Fruit fly (Drosophila melanogaster) whole organism, embryonic: ENCODE data around the gene Inx5.

ENCODE experiments used
- Atf6 ChIP-seq: fragments of 200-800 bp; sonication (Bioruptor generic); IDR thresholded peaks from 2 replicates; pipeline ENCODE4 v1.3.6; 2022; ENCODE audit warnings: missing biosample characterization, missing genetic modification characterization
- CG1024 ChIP-seq: fragments of 200-800 bp; sonication (Bioruptor generic); IDR thresholded peaks from 2 replicates; pipeline ENCODE4 v1.3.6; 2022; ENCODE audit warnings: missing biosample characterization, missing genetic modification characterization
- CG10462 ChIP-seq: fragments of 200-800 bp; sonication (Bioruptor generic); optimal IDR thresholded peaks from 2 replicates; lab custom pipeline; 2016; ENCODE audit warnings: missing biosample characterization, missing genetic modification characterization
- CG11093 ChIP-seq: fragments of 200-800 bp; sonication (Bioruptor generic); IDR thresholded peaks from 3 replicates; pipeline ENCODE4 v1.3.6; 2022; ENCODE audit warnings: missing biosample characterization, missing genetic modification characterization
- CG11723 ChIP-seq: fragments of 200-800 bp; sonication (Bioruptor generic); optimal IDR thresholded peaks from 2 replicates; lab custom pipeline; 2017; ENCODE audit warnings: missing biosample characterization, mild to moderate bottlenecking, missing genetic modification characterization
- CG12942 ChIP-seq: fragments of 200-800 bp; sonication (Bioruptor generic); optimal IDR thresholded peaks from 3 replicates; lab custom pipeline; 2016; ENCODE audit warnings: missing biosample characterization, missing genetic modification characterization
- CG13123 ChIP-seq: fragments of 200-800 bp; sonication (Bioruptor generic); optimal IDR thresholded peaks from 2 replicates; lab custom pipeline; 2016; ENCODE audit warnings: missing biosample characterization, missing genetic modification characterization
- CG13287 ChIP-seq: fragments of 200-800 bp; sonication (Bioruptor generic); IDR thresholded peaks from 2 replicates; pipeline ENCODE4 v1.3.6; 2022; ENCODE audit warnings: missing biosample characterization, missing genetic modification characterization; ENCODE audit not compliant: partially characterized antibody
- CG14965 ChIP-seq: fragments of 200-800 bp; sonication (Bioruptor generic); optimal IDR thresholded peaks from 2 replicates; lab custom pipeline; 2016; ENCODE audit warnings: missing biosample characterization, missing genetic modification characterization, borderline replicate concordance
- CG15269 ChIP-seq: fragments of 200-800 bp; sonication (Bioruptor generic); optimal IDR thresholded peaks from 2 replicates; lab custom pipeline; 2018; ENCODE audit warnings: missing biosample characterization, mild to moderate bottlenecking, missing genetic modification characterization, moderate library complexity
- CG17186 ChIP-seq: fragments of 200-800 bp; sonication (Bioruptor generic); optimal IDR thresholded peaks from 3 replicates; lab custom pipeline; 2017; ENCODE audit warnings: missing biosample characterization, missing genetic modification reagents, missing genetic modification characterization
- CG17385 ChIP-seq: fragments of 200-800 bp; sonication (Bioruptor generic); optimal IDR thresholded peaks from 3 replicates; lab custom pipeline; 2018; ENCODE audit warnings: missing biosample characterization, mild to moderate bottlenecking, missing genetic modification characterization
- CG18476 ChIP-seq: fragments of 200-800 bp; sonication (Bioruptor generic); optimal IDR thresholded peaks from 2 replicates; lab custom pipeline; 2016; ENCODE audit warnings: missing biosample characterization, mild to moderate bottlenecking, missing genetic modification characterization
- CG18619 ChIP-seq: fragments of 200-800 bp; sonication (Bioruptor generic); optimal IDR thresholded peaks from 3 replicates; lab custom pipeline; 2017; ENCODE audit warnings: missing biosample characterization, mild to moderate bottlenecking, missing genetic modification characterization
- CG18764 ChIP-seq: fragments of 200-800 bp; sonication (Bioruptor generic); optimal IDR thresholded peaks from 3 replicates; lab custom pipeline; 2016; ENCODE audit warnings: missing biosample characterization, missing genetic modification characterization
- CG2875 ChIP-seq: fragments of 200-800 bp; sonication (Bioruptor generic); optimal IDR thresholded peaks from 2 replicates; lab custom pipeline; 2017; ENCODE audit warnings: missing biosample characterization, mild to moderate bottlenecking, missing genetic modification characterization, missing genetic modification reagents
- CG32772 ChIP-seq: fragments of 200-800 bp; sonication (Bioruptor generic); IDR thresholded peaks from 2 replicates; pipeline ENCODE4 v1.3.6; 2022; ENCODE audit warnings: missing biosample characterization, missing genetic modification characterization
- CG3281 ChIP-seq: fragments of 200-800 bp; sonication (Bioruptor generic); optimal IDR thresholded peaks from 3 replicates; lab custom pipeline; 2017; ENCODE audit warnings: missing biosample characterization, mild to moderate bottlenecking, missing genetic modification characterization
- CG6254 ChIP-seq: fragments of 200-800 bp; sonication (Bioruptor generic); optimal IDR thresholded peaks from 3 replicates; lab custom pipeline; 2017; ENCODE audit warnings: mild to moderate bottlenecking, missing biosample characterization, missing genetic modification reagents, missing genetic modification characterization
- CG6689 ChIP-seq: fragments of 200-800 bp; sonication (Bioruptor generic); IDR thresholded peaks from 2 replicates; pipeline ENCODE4 v1.3.6; 2022; ENCODE audit warnings: missing biosample characterization, missing genetic modification characterization
- CG6765 ChIP-seq: fragments of 200-800 bp; sonication (Bioruptor generic); optimal IDR thresholded peaks from 3 replicates; lab custom pipeline; 2017; ENCODE audit warnings: missing biosample characterization, mild to moderate bottlenecking, missing genetic modification characterization
- CG7786 ChIP-seq: fragments of 200-800 bp; sonication (Bioruptor generic); optimal IDR thresholded peaks from 2 replicates; lab custom pipeline; 2016; ENCODE audit warnings: missing biosample characterization, missing genetic modification characterization
- HHEX ChIP-seq: fragments of 200-800 bp; sonication (Bioruptor generic); optimal IDR thresholded peaks from 3 replicates; lab custom pipeline; 2017; ENCODE audit warnings: missing biosample characterization, mild to moderate bottlenecking, missing genetic modification characterization, missing genetic modification reagents
- MBD-R2 ChIP-seq: fragments of 200-800 bp; sonication (Bioruptor generic); IDR thresholded peaks from 2 replicates; pipeline ENCODE4 v1.3.6; 2022; ENCODE audit warnings: missing biosample characterization, missing genetic modification characterization
- Nf-YA ChIP-seq: fragments of 200-800 bp; sonication (Bioruptor generic); IDR thresholded peaks from 2 replicates; pipeline ENCODE4 v1.3.6; 2022; ENCODE audit warnings: missing biosample characterization, missing genetic modification characterization
- NfI ChIP-seq: fragments of 200-800 bp; sonication (Bioruptor generic); optimal IDR thresholded peaks from 3 replicates; lab custom pipeline; 2018; ENCODE audit warnings: missing biosample characterization, mild to moderate bottlenecking, missing genetic modification characterization, moderate library complexity
- Oli ChIP-seq: fragments of 200-800 bp; sonication (Bioruptor generic); optimal IDR thresholded peaks from 2 replicates; lab custom pipeline; 2018; ENCODE audit warnings: missing biosample characterization, mild to moderate bottlenecking, missing genetic modification characterization, moderate library complexity
- PHDP ChIP-seq: fragments of 200-800 bp; sonication (Bioruptor generic); optimal IDR thresholded peaks from 3 replicates; lab custom pipeline; 2018; ENCODE audit warnings: missing biosample characterization, mild to moderate bottlenecking, missing genetic modification characterization, moderate library complexity
- Sox102F ChIP-seq: fragments of 200-800 bp; sonication (Bioruptor generic); optimal IDR thresholded peaks from 2 replicates; lab custom pipeline; 2018; ENCODE audit warnings: missing biosample characterization, mild to moderate bottlenecking, missing genetic modification characterization, moderate library complexity
- Spps ChIP-seq: fragments of 200-800 bp; sonication (Bioruptor generic); optimal IDR thresholded peaks from 2 replicates; lab custom pipeline; 2018; ENCODE audit warnings: missing biosample characterization, mild to moderate bottlenecking, missing genetic modification characterization
- Sry-β ChIP-seq: fragments of 200-800 bp; sonication (Bioruptor generic); optimal IDR thresholded peaks from 2 replicates; lab custom pipeline; 2018; ENCODE audit warnings: missing biosample characterization, mild to moderate bottlenecking, missing genetic modification characterization, moderate library complexity
- Vsx1 ChIP-seq: fragments of 200-800 bp; sonication (Bioruptor generic); optimal IDR thresholded peaks from 2 replicates; lab custom pipeline; 2017; ENCODE audit warnings: missing biosample characterization, mild to moderate bottlenecking, missing genetic modification characterization, missing genetic modification reagents
- ap ChIP-seq: fragments of 200-800 bp; sonication (Bioruptor generic); IDR thresholded peaks from 2 replicates; pipeline ENCODE4 v1.3.6; 2022; ENCODE audit warnings: missing biosample characterization, missing genetic modification characterization
- bcd ChIP-seq: fragments of 200-800 bp; sonication (Bioruptor generic); optimal IDR thresholded peaks from 2 replicates; lab custom pipeline; 2017; ENCODE audit warnings: missing biosample characterization, mild to moderate bottlenecking, missing genetic modification characterization
- cas ChIP-seq: fragments of 200-800 bp; sonication (Bioruptor generic); IDR thresholded peaks from 2 replicates; pipeline ENCODE4 v1.3.6; 2022; ENCODE audit warnings: missing biosample characterization, missing genetic modification characterization
- ci ChIP-seq: fragments of 200-800 bp; sonication (Bioruptor generic); IDR thresholded peaks from 3 replicates; pipeline ENCODE4 v1.3.6; 2022; ENCODE audit warnings: missing biosample characterization, missing genetic modification characterization
- cwo ChIP-seq: fragments of 200-800 bp; sonication (Bioruptor generic); optimal IDR thresholded peaks from 3 replicates; lab custom pipeline; 2017; ENCODE audit warnings: missing biosample characterization, missing genetic modification characterization, mild to moderate bottlenecking, moderate library complexity, missing genetic modification reagents
- ham ChIP-seq: fragments of 200-800 bp; sonication (Bioruptor generic); IDR thresholded peaks from 2 replicates; pipeline ENCODE4 v1.3.6; 2022; ENCODE audit warnings: missing biosample characterization, missing genetic modification characterization
- her ChIP-seq: fragments of 200-800 bp; sonication (Bioruptor generic); optimal IDR thresholded peaks from 2 replicates; lab custom pipeline; 2016; ENCODE audit warnings: missing biosample characterization, missing genetic modification characterization
- nau ChIP-seq: fragments of 200-800 bp; sonication (Bioruptor generic); optimal IDR thresholded peaks from 3 replicates; lab custom pipeline; 2017; ENCODE audit warnings: missing biosample characterization, mild to moderate bottlenecking, missing genetic modification characterization, missing genetic modification reagents
- otp ChIP-seq: fragments of 200-800 bp; sonication (Bioruptor generic); IDR thresholded peaks from 3 replicates; pipeline ENCODE4, ENCODE4 v1.3.6; 2022; ENCODE audit warnings: missing biosample characterization, missing genetic modification characterization
- ro ChIP-seq: fragments of 200-800 bp; sonication (Bioruptor generic); IDR thresholded peaks from 2 replicates; pipeline ENCODE4 v1.3.6; 2022; ENCODE audit warnings: missing biosample characterization, missing genetic modification characterization
- row ChIP-seq: fragments of 200-800 bp; sonication (Bioruptor generic); IDR thresholded peaks from 3 replicates; pipeline ENCODE4 v1.3.6; 2022; ENCODE audit warnings: missing biosample characterization, missing genetic modification characterization
- sim ChIP-seq: fragments of 200-800 bp; sonication (Bioruptor generic); IDR thresholded peaks from 2 replicates; pipeline ENCODE4 v1.3.6; 2022; ENCODE audit warnings: missing biosample characterization, missing genetic modification characterization
- z ChIP-seq: fragments of 200-800 bp; sonication (Bioruptor generic); IDR thresholded peaks from 3 replicates; pipeline ENCODE4 v1.3.6; 2022; ENCODE audit warnings: missing biosample characterization, missing genetic modification characterization

Inx5 gene

dm6 chrX:19153288-19154130 is 17.2 kb downstream of the Inx5 start (continued):
- TF ChIP-seq Spps (tag; lab: Kevin White, UChicago): no peak
- peak; percentile 78 for TF ChIP-seq ci (GFP tag; lab: Robert Waterston, UW)
- TF ChIP-seq row (GFP tag; lab: Robert Waterston, UW): peak; percentile 6; the same call in 1 of the 3 replicates
- TF ChIP-seq CG18764 (GFP tag; lab: Kevin White, UChicago): no peak
- TF ChIP-seq CG6689 (GFP tag; lab: Robert Waterston, UW): no peak
- TF ChIP-seq z: no peak
- TF ChIP-seq CG11723 (GFP tag; lab: Kevin White, UChicago): no peak

dm6 chrX:19152570-19153287 is 18.0 kb downstream of the Inx5 start:
- TF ChIP-seq ap (GFP tag; lab: Robert Waterston, UW) (peak; percentile 31; the same call in 1 of the 2 replicates), Sry-β (no peak), bcd (GFP tag; lab: Kevin White, UChicago) (peak; percentile 53), her (GFP tag; lab: Kevin White, UChicago) (no peak), Nf-YA (GFP tag; lab: Robert Waterston, UW) (no peak), CG13287 (GFP tag; lab: Robert Waterston, UW) (no peak), sim (GFP tag; lab: Robert Waterston, UW) (no peak), CG15269 (tag; lab: Kevin White, UChicago) (peak; percentile 65), NfI (GFP tag; lab: Kevin White, UChicago) (peak; percentile 38), CG11093 (GFP tag; lab: Robert Waterston, UW) (no peak), CG32772 (peak; percentile 18; the same call in 1 of the 2 replicates), CG17385 (peak; percentile 54), CG12942 (GFP tag; lab: Kevin White, UChicago) (peak; percentile 1), ro (0 out of 2 replicates have a peak, but pooled peaks have one; percentile 13), MBD-R2 (GFP tag; lab: Robert Waterston, UW) (no peak), cas (GFP tag; lab: Robert Waterston, UW) (no peak), CG13123 (GFP tag; lab: Kevin White, UChicago) (no peak), CG2875 (GFP tag; lab: Kevin White, UChicago) (peak; percentile 54), CG6254 (GFP tag; lab: Kevin White, UChicago) (peak; percentile 22), Vsx1 (GFP tag; lab: Kevin White, UChicago) (peak; percentile 25), Oli (tag; lab: Kevin White, UChicago) (peak; percentile 77), CG7786 (GFP tag; lab: Kevin White, UChicago) (no peak), CG17186 (GFP tag; lab: Kevin White, UChicago) (no peak), CG10462 (GFP tag; lab: Kevin White, UChicago) (peak; percentile 32), ham (GFP tag; lab: Robert Waterston, UW) (no peak), CG18476 (GFP tag; lab: Kevin White, UChicago) (peak; percentile 7), CG18619 (GFP tag; lab: Kevin White, UChicago) (peak; percentile 25), CG1024 (GFP tag; lab: Robert Waterston, UW) (no peak), HHEX (peak; percentile 40), otp (GFP tag; lab: Robert Waterston, UW) (peak; percentile 47; the same call in 1 of the 3 replicates), z (0 out of 3 replicates have a peak, but pooled peaks have one; percentile 9), CG6765 (GFP tag; lab: Kevin White, UChicago) (no peak), PHDP (tag; lab: Kevin White, UChicago) (peak; percentile 57), Atf6 (peak; percentile 35; the same call in 1 of the 2 replicates), cwo (peak; percentile 23), CG3281 (GFP tag; lab: Kevin White, UChicago) (peak; percentile 62), nau (GFP tag; lab: Kevin White, UChicago) (peak; percentile 5), CG14965 (no peak), Sox102F (GFP tag; lab: Kevin White, UChicago) (peak; percentile 77)
